Fruit fly (Drosophila melanogaster) whole organism, embryonic: Measurements from ENCODE around the gene mRpS14.

ENCODE experiments used
- CG10654 ChIP-seq: fragments of 200-800 bp; sonication (Bioruptor generic); optimal IDR thresholded peaks from 2 replicates; lab custom pipeline; 2016; ENCODE audit warnings: missing biosample characterization, missing genetic modification characterization
- CG11247 ChIP-seq: fragments of 200-800 bp; sonication (Bioruptor generic); IDR thresholded peaks from 2 replicates; pipeline ENCODE4 v1.3.6; 2022; ENCODE audit warnings: missing biosample characterization, missing genetic modification characterization
- CG12104 ChIP-seq: fragments of 200-800 bp; sonication (Bioruptor generic); optimal IDR thresholded peaks from 3 replicates; lab custom pipeline; 2016; ENCODE audit warnings: missing biosample characterization, missing genetic modification characterization
- CG13287 ChIP-seq: fragments of 200-800 bp; sonication (Bioruptor generic); IDR thresholded peaks from 2 replicates; pipeline ENCODE4 v1.3.6; 2022; ENCODE audit warnings: missing biosample characterization, missing genetic modification characterization; ENCODE audit not compliant: partially characterized antibody
- CG13424 ChIP-seq: fragments of 200-800 bp; sonication (Bioruptor generic); optimal IDR thresholded peaks from 2 replicates; lab custom pipeline; 2019; ENCODE audit warnings: missing biosample characterization, mild to moderate bottlenecking, missing genetic modification characterization, moderate library complexity
- CG13775 ChIP-seq: fragments of 200-800 bp; sonication (Bioruptor generic); optimal IDR thresholded peaks from 3 replicates; lab custom pipeline; 2017; ENCODE audit warnings: missing biosample characterization, mild to moderate bottlenecking, missing genetic modification characterization
- CG13894 ChIP-seq: fragments of 200-800 bp; sonication (Bioruptor generic); optimal IDR thresholded peaks from 3 replicates; lab custom pipeline; 2018; ENCODE audit warnings: missing biosample characterization, mild to moderate bottlenecking, missing genetic modification characterization, moderate library complexity
- CG15011 ChIP-seq: fragments of 200-800 bp; sonication (Bioruptor generic); optimal IDR thresholded peaks from 3 replicates; lab custom pipeline; 2018; ENCODE audit warnings: missing biosample characterization, mild to moderate bottlenecking, missing genetic modification characterization
- CG15696 ChIP-seq: fragments of 200-800 bp; sonication (Bioruptor generic); optimal IDR thresholded peaks from 2 replicates; lab custom pipeline; 2019; ENCODE audit warnings: missing biosample characterization, mild to moderate bottlenecking, missing genetic modification characterization, moderate library complexity
- CG1647 ChIP-seq: fragments of 200-800 bp; sonication (Bioruptor generic); optimal IDR thresholded peaks from 3 replicates; lab custom pipeline; 2016; ENCODE audit warnings: missing biosample characterization, missing genetic modification characterization
- CG16815 ChIP-seq: fragments of 200-800 bp; sonication (Bioruptor generic); optimal IDR thresholded peaks from 3 replicates; lab custom pipeline; 2017; ENCODE audit warnings: missing biosample characterization, mild to moderate bottlenecking, missing genetic modification characterization
- CG18599 ChIP-seq: fragments of 200-800 bp; sonication (Bioruptor generic); optimal IDR thresholded peaks from 3 replicates; lab custom pipeline; 2017; ENCODE audit warnings: missing biosample characterization, missing genetic modification characterization, mild to moderate bottlenecking, moderate library complexity, missing genetic modification reagents
- CG31388 ChIP-seq: fragments of 200-800 bp; sonication (Bioruptor generic); optimal IDR thresholded peaks from 2 replicates; lab custom pipeline; 2016; ENCODE audit warnings: missing biosample characterization, missing genetic modification characterization
- CG5245 ChIP-seq: fragments of 200-800 bp; sonication (Bioruptor generic); optimal IDR thresholded peaks from 3 replicates; lab custom pipeline; 2016; ENCODE audit warnings: missing biosample characterization, missing genetic modification characterization
- CG6683 ChIP-seq: fragments of 200-800 bp; sonication (Bioruptor generic); optimal IDR thresholded peaks from 2 replicates; lab custom pipeline; 2017; ENCODE audit warnings: missing biosample characterization, mild to moderate bottlenecking, missing genetic modification characterization, missing genetic modification reagents
- CG7271 ChIP-seq: fragments of 200-800 bp; sonication (Bioruptor generic); optimal IDR thresholded peaks from 2 replicates; lab custom pipeline; 2018; ENCODE audit warnings: missing biosample characterization, mild to moderate bottlenecking, missing genetic modification characterization, moderate library complexity
- CG8944 ChIP-seq: fragments of 200-800 bp; sonication (Bioruptor generic); optimal IDR thresholded peaks from 3 replicates; lab custom pipeline; 2016; ENCODE audit warnings: missing biosample characterization, missing genetic modification characterization
- CTCF ChIP-seq: fragments of 200-800 bp; sonication (Bioruptor generic); optimal IDR thresholded peaks from 2 replicates; lab custom pipeline; 2017; ENCODE audit warnings: missing biosample characterization, mild to moderate bottlenecking, missing genetic modification characterization, moderate library complexity
- CkIIα-i1 ChIP-seq: fragments of 200-800 bp; sonication (Bioruptor generic); IDR thresholded peaks from 2 replicates; pipeline ENCODE4 v1.3.6; 2022; ENCODE audit warnings: missing biosample characterization, missing genetic modification characterization
- HLH3B ChIP-seq: fragments of 200-800 bp; sonication (Bioruptor generic); IDR thresholded peaks from 2 replicates; pipeline ENCODE4 v1.3.6; 2022; ENCODE audit warnings: missing biosample characterization, missing genetic modification characterization
- Hand ChIP-seq: fragments of 200-800 bp; sonication (Bioruptor generic); optimal IDR thresholded peaks from 2 replicates; lab custom pipeline; 2017; ENCODE audit warnings: mild to moderate bottlenecking, missing biosample characterization, missing genetic modification reagents, missing genetic modification characterization
- Hr39 ChIP-seq: fragments of >200 bp; optimal IDR thresholded peaks from 2 replicates; lab custom pipeline; 2017
- MBD-R2 ChIP-seq: fragments of 200-800 bp; sonication (Bioruptor generic); IDR thresholded peaks from 2 replicates; pipeline ENCODE4 v1.3.6; 2022; ENCODE audit warnings: missing biosample characterization, missing genetic modification characterization
- MESR4 ChIP-seq: fragments of 200-800 bp; sonication (Bioruptor generic); optimal IDR thresholded peaks from 2 replicates; lab custom pipeline; 2018; ENCODE audit warnings: missing biosample characterization, mild to moderate bottlenecking, missing genetic modification characterization, moderate library complexity
- Med ChIP-seq: fragments of 200-800 bp; sonication (Bioruptor generic); peaks from one replicate; lab custom pipeline; 2016; ENCODE audit warnings: missing biosample characterization, missing genetic modification characterization, mild to moderate bottlenecking, inconsistent platforms, moderate library complexity
- Opbp ChIP-seq: fragments of 200-800 bp; sonication (Bioruptor generic); IDR thresholded peaks from 3 replicates; pipeline ENCODE4 v1.3.6; 2022; ENCODE audit warnings: missing biosample characterization, missing genetic modification characterization; ENCODE audit not compliant: partially characterized antibody
- PHDP ChIP-seq: fragments of 200-800 bp; sonication (Bioruptor generic); optimal IDR thresholded peaks from 3 replicates; lab custom pipeline; 2018; ENCODE audit warnings: missing biosample characterization, mild to moderate bottlenecking, missing genetic modification characterization, moderate library complexity
- Rx ChIP-seq: fragments of 200-800 bp; sonication (Bioruptor generic); IDR thresholded peaks from 2 replicates; pipeline ENCODE4 v1.3.6; 2022; ENCODE audit warnings: missing biosample characterization, missing genetic modification characterization
- Side ChIP-seq: fragments of 200-800 bp; sonication (Bioruptor generic); optimal IDR thresholded peaks from 2 replicates; lab custom pipeline; 2016; ENCODE audit warnings: missing biosample characterization, missing genetic modification characterization
- Usf ChIP-seq: fragments of 200-800 bp; sonication (Bioruptor generic); optimal IDR thresholded peaks from 2 replicates; lab custom pipeline; 2017; ENCODE audit warnings: missing genotype, missing biosample characterization, missing genetic modification characterization
- Xbp1 ChIP-seq: fragments of 200-800 bp; sonication (Bioruptor generic); optimal IDR thresholded peaks from 3 replicates; lab custom pipeline; 2016; ENCODE audit warnings: missing biosample characterization, mild to moderate bottlenecking, missing genetic modification characterization
- ab ChIP-seq: fragments of 200-800 bp; sonication (Bioruptor generic); optimal IDR thresholded peaks from 2 replicates; lab custom pipeline; 2016; ENCODE audit warnings: missing biosample characterization, missing genetic modification characterization
- bab2 ChIP-seq: fragments of 200-800 bp; sonication (Bioruptor generic); optimal IDR thresholded peaks from 2 replicates; lab custom pipeline; 2016; ENCODE audit warnings: missing biosample characterization, missing genetic modification characterization
- cad ChIP-seq: fragments of >200 bp; optimal IDR thresholded peaks from 2 replicates; lab custom pipeline; 2017; ENCODE audit warnings: missing biosample characterization, missing genetic modification characterization
- cg ChIP-seq: fragments of 200-800 bp; sonication (Bioruptor generic); optimal IDR thresholded peaks from 3 replicates; lab custom pipeline; 2019; ENCODE audit warnings: missing biosample characterization, mild to moderate bottlenecking, missing genetic modification characterization, moderate library complexity
- dpn ChIP-seq, 2 experiments: fragments of 200-800 bp; sonication (Bioruptor generic); optimal IDR thresholded peaks; 3 replicates each; lab custom pipeline; 2016; ENCODE audit warnings: missing biosample characterization in 2 of 2, missing genetic modification characterization in 2 of 2
- eve ChIP-seq, 2 experiments: fragments of >200 bp; optimal IDR thresholded peaks; 2 replicates each; lab custom pipeline; 2017; ENCODE audit warnings: missing biosample characterization in 2 of 2, missing genetic modification characterization in 2 of 2
- fd64A ChIP-seq: fragments of 200-800 bp; sonication (Bioruptor generic); optimal IDR thresholded peaks from 3 replicates; lab custom pipeline; 2018; ENCODE audit warnings: missing biosample characterization, mild to moderate bottlenecking, missing genetic modification characterization
- gem ChIP-seq: fragments of 200-800 bp; sonication (Bioruptor generic); optimal IDR thresholded peaks from 2 replicates; lab custom pipeline; 2019; ENCODE audit warnings: missing biosample characterization, mild to moderate bottlenecking, missing genetic modification characterization, moderate library complexity
- gfzf ChIP-seq: fragments of 200-800 bp; sonication (Bioruptor generic); optimal IDR thresholded peaks from 2 replicates; lab custom pipeline; 2016; ENCODE audit warnings: missing biosample characterization, mild to moderate bottlenecking, missing genetic modification characterization, moderate library complexity
- grau ChIP-seq: fragments of 200-800 bp; optimal IDR thresholded peaks from 3 replicates; lab custom pipeline; 2019; ENCODE audit warnings: missing biosample characterization, mild to moderate bottlenecking, missing genetic modification characterization, moderate library complexity
- gsb ChIP-seq: fragments of 200-800 bp; sonication (Bioruptor generic); IDR thresholded peaks from 2 replicates; pipeline ENCODE4 v1.3.6; 2022; ENCODE audit warnings: missing biosample characterization, missing genetic modification characterization
- kay ChIP-seq: fragments of 200-800 bp; sonication (Bioruptor generic); optimal IDR thresholded peaks from 2 replicates; lab custom pipeline; 2016; ENCODE audit warnings: missing biosample characterization, missing genetic modification characterization
- klu ChIP-seq: fragments of 200-800 bp; sonication (Bioruptor generic); IDR thresholded peaks from 2 replicates; pipeline ENCODE4 v1.3.6; 2022; ENCODE audit warnings: missing biosample characterization, missing genetic modification characterization
- lmd ChIP-seq: fragments of 200-800 bp; sonication (Bioruptor generic); IDR thresholded peaks from 2 replicates; pipeline ENCODE4 v1.3.6; 2022; ENCODE audit warnings: missing biosample characterization, missing genetic modification characterization
- nau ChIP-seq: fragments of 200-800 bp; sonication (Bioruptor generic); optimal IDR thresholded peaks from 3 replicates; lab custom pipeline; 2017; ENCODE audit warnings: missing biosample characterization, mild to moderate bottlenecking, missing genetic modification characterization, missing genetic modification reagents
- so ChIP-seq: fragments of 200-800 bp; sonication (Bioruptor generic); IDR thresholded peaks from 3 replicates; pipeline ENCODE4 v1.3.6; 2022; ENCODE audit warnings: missing biosample characterization, missing genetic modification characterization
- sr ChIP-seq: fragments of 200-800 bp; sonication (Bioruptor generic); IDR thresholded peaks from 3 replicates; pipeline ENCODE4 v1.3.6; 2022; ENCODE audit warnings: missing biosample characterization, missing genetic modification characterization
- tll ChIP-seq, 2 experiments: fragments of 200-800 bp in 1 of 2; fragments of >200 bp in 1 of 2; sonication (Bioruptor generic) in 1 of 2; optimal IDR thresholded peaks; 2 replicates each; lab custom pipeline; 2017 to 2019; ENCODE audit warnings: missing biosample characterization in 2 of 2, missing genetic modification characterization in 2 of 2, mild to moderate bottlenecking in 1 of 2, moderate library complexity in 1 of 2
- usp ChIP-seq: fragments of >200 bp; optimal IDR thresholded peaks from 2 replicates; lab custom pipeline; 2017; ENCODE audit warnings: missing biosample characterization, missing genetic modification characterization
- yki ChIP-seq: fragments of >200 bp; optimal IDR thresholded peaks from 3 replicates; lab custom pipeline; 2018
- zen ChIP-seq: fragments of 200-800 bp; sonication (Bioruptor generic); optimal IDR thresholded peaks from 3 replicates; lab custom pipeline; 2018; ENCODE audit warnings: missing biosample characterization, mild to moderate bottlenecking, missing genetic modification characterization, moderate library complexity

Gene mRpS14

dm6 chrX:19521753-19522383 lies 41.8 kb upstream of the mRpS14 start, which contains the start of the genes Idh3a and CoRest (continued):
- TF ChIP-seq CG13894 (tag; lab: Kevin White, UChicago), result no peak
- no peak for TF ChIP-seq so (GFP tag; lab: Robert Waterston, UW)
- TF ChIP-seq eve (GFP tag; optimal IDR thresholded peaks at IDR 0.05; lab: Kevin White, UChicago), result no peak
- TF ChIP-seq klu (GFP tag; lab: Robert Waterston, UW), result peak; percentile 78
- no peak for TF ChIP-seq sr (GFP tag; lab: Robert Waterston, UW)
- TF ChIP-seq Hr39 (lab: Kevin White, UChicago), result no peak
- no peak for TF ChIP-seq CG15011
- TF ChIP-seq CG7271 (tag; lab: Kevin White, UChicago), result no peak
- no peak for TF ChIP-seq HLH3B
- TF ChIP-seq CG31388 (GFP tag; lab: Kevin White, UChicago), result no peak
- no peak for TF ChIP-seq usp (GFP tag; lab: Kevin White, UChicago)
- TF ChIP-seq MESR4 (GFP tag; lab: Kevin White, UChicago), result peak; percentile 8
- no peak for TF ChIP-seq cg (GFP tag; lab: Kevin White, UChicago)
- TF ChIP-seq gsb (GFP tag; lab: Robert Waterston, UW), result no peak
- TF ChIP-seq bab2 (GFP tag; lab: Kevin White, UChicago), result no peak
- no peak for TF ChIP-seq ab (GFP tag; lab: Kevin White, UChicago)
- TF ChIP-seq CG8944 (GFP tag; lab: Kevin White, UChicago), result no peak
- TF ChIP-seq MBD-R2 (GFP tag; lab: Robert Waterston, UW), result peak; percentile 58
- TF ChIP-seq CG12104 (GFP tag; lab: Kevin White, UChicago), result no peak
- no peak for TF ChIP-seq nau (GFP tag; lab: Kevin White, UChicago)
- no peak for TF ChIP-seq gem (tag; lab: Kevin White, UChicago)
- no peak for TF ChIP-seq Rx
- no peak for TF ChIP-seq kay (GFP tag; lab: Kevin White, UChicago)
- no peak for TF ChIP-seq Hand (GFP tag; lab: Kevin White, UChicago)
- peak; percentile 34; the same call in 1 of the 3 replicates for TF ChIP-seq Opbp (GFP tag; lab: Robert Waterston, UW)
- TF ChIP-seq CG18599 (GFP tag; lab: Kevin White, UChicago), result peak; percentile 2
- peak; percentile 12 for TF ChIP-seq CG13424 (tag; lab: Kevin White, UChicago)
- TF ChIP-seq Med (GFP tag; lab: Kevin White, UChicago), result peak; percentile 73
- TF ChIP-seq CkIIα-i1, result no peak
- TF ChIP-seq dpn (GFP tag; optimal IDR thresholded peaks at IDR 0.05; lab: Kevin White, UChicago), result peak; percentile 15 to 41
- no peak for TF ChIP-seq PHDP (tag; lab: Kevin White, UChicago)
- no peak for TF ChIP-seq CG5245 (GFP tag; lab: Kevin White, UChicago)
- TF ChIP-seq CTCF (GFP tag; lab: Kevin White, UChicago), result peak; percentile 90
- no peak for TF ChIP-seq CG1647
- TF ChIP-seq CG10654 (GFP tag; lab: Kevin White, UChicago), result no peak
- no peak for TF ChIP-seq fd64A
- TF ChIP-seq tll (GFP tag; optimal IDR thresholded peaks at IDR 0.05; lab: Kevin White, UChicago), result peak in 1 of 2 experiments; percentile 61
- TF ChIP-seq CG13775 (GFP tag; lab: Kevin White, UChicago), result peak; percentile 42
- TF ChIP-seq yki (lab: Kevin White, UChicago), result no peak
- peak; percentile 73 for TF ChIP-seq CG13287 (GFP tag; lab: Robert Waterston, UW)
- no peak for TF ChIP-seq CG15696
- no peak for TF ChIP-seq cad (GFP tag; lab: Kevin White, UChicago)
- no peak for TF ChIP-seq Usf (GFP tag; lab: Kevin White, UChicago)
- peak; percentile 21 for TF ChIP-seq grau (tag; lab: Kevin White, UChicago)
- no peak for TF ChIP-seq CG6683 (GFP tag; lab: Kevin White, UChicago)
- no peak for TF ChIP-seq CG16815 (GFP tag; lab: Kevin White, UChicago)
- peak; percentile 2 for TF ChIP-seq Xbp1
- no peak for TF ChIP-seq zen (tag; lab: Kevin White, UChicago)
- TF ChIP-seq lmd (GFP tag; lab: Robert Waterston, UW), result no peak
- TF ChIP-seq Side (GFP tag; lab: Kevin White, UChicago), result no peak
- TF ChIP-seq CG11247 (GFP tag; lab: Robert Waterston, UW), result no peak
- TF ChIP-seq gfzf, result peak; percentile 32
